Fruit fly (Drosophila melanogaster): ENCODE data around the gene CG31368.

Gene CG31368

dm6 chr3R:11859103-11859502, 23.5 kb upstream of the CG31368 start:
- TF ChIP-seq Bgb (GFP tag; IDR thresholded peaks at IDR 0.05; ENCODE audit: partially characterized antibody) (no peak), bsh (GFP tag; optimal IDR thresholded peaks at IDR 0.05) (peak in 1 of 2 experiments; percentile 38), jigr1 (GFP tag; IDR thresholded peaks at IDR 0.05) (no peak), CG12219 (GFP tag; optimal IDR thresholded peaks at IDR 0.05) (no peak), E2f1 (GFP tag; IDR thresholded peaks at IDR 0.05) (0 out of 2 replicates have a peak, but pooled peaks have one; percentile 15), scrt (GFP tag; optimal IDR thresholded peaks at IDR 0.05) (no peak), nom (GFP tag; optimal IDR thresholded peaks at IDR 0.05) (peak; percentile 83), Drgx (GFP tag; IDR thresholded peaks at IDR 0.05) (0 out of 2 replicates have a peak, but pooled peaks have one; percentile 26)

dm6 chr3R:11859534-11860254, 22.9 kb upstream of the CG31368 start:
- TF ChIP-seq abd-A (tag; optimal IDR thresholded peaks at IDR 0.05) (no peak), CG5180 (GFP tag; optimal IDR thresholded peaks at IDR 0.05) (no peak), bsh (GFP tag; optimal IDR thresholded peaks at IDR 0.05) (peak in 1 of 2 experiments; percentile 41), nom (GFP tag; optimal IDR thresholded peaks at IDR 0.05) (peak; percentile 63), CG3065 (GFP tag; optimal IDR thresholded peaks at IDR 0.05) (no peak)

dm6 chr3R:11865132-11865531, 17.5 kb upstream of the CG31368 start:
- TF ChIP-seq gfzf (GFP tag; optimal IDR thresholded peaks at IDR 0.05) (no peak), CG18476 (GFP tag; optimal IDR thresholded peaks at IDR 0.05) (no peak), peb (GFP tag; IDR thresholded peaks at IDR 0.05) (no peak), pfk (GFP tag; optimal IDR thresholded peaks at IDR 0.05) (no peak), Oaz (GFP tag; IDR thresholded peaks at IDR 0.05) (no peak), CG5180 (GFP tag; optimal IDR thresholded peaks at IDR 0.05) (peak; percentile 10), Drgx (GFP tag; IDR thresholded peaks at IDR 0.05) (peak; percentile 32; the same call in 1 of the 2 replicates), bsh (GFP tag; optimal IDR thresholded peaks at IDR 0.05) (peak in 1 of 2 experiments; percentile 39), mirr (GFP tag; optimal IDR thresholded peaks at IDR 0.05) (no peak), gce (GFP tag; IDR thresholded peaks at IDR 0.05) (no peak), nom (GFP tag; optimal IDR thresholded peaks at IDR 0.05) (peak; percentile 88), chn (GFP tag; optimal IDR thresholded peaks at IDR 0.05) (no peak)

dm6 chr3R:11868562-11868961, 14.0 kb upstream of the CG31368 start:
- no peak for TF ChIP-seq CG18599 (GFP tag; optimal IDR thresholded peaks at IDR 0.05)
- peak; percentile 17; the same call in 1 of the 2 replicates for TF ChIP-seq vvl (GFP tag; IDR thresholded peaks at IDR 0.05)
- no peak for TF ChIP-seq CG3995 (GFP tag; optimal IDR thresholded peaks at IDR 0.05)
- no peak for TF ChIP-seq jumu (GFP tag; optimal IDR thresholded peaks at IDR 0.05)
- TF ChIP-seq CG17385 (GFP tag; optimal IDR thresholded peaks at IDR 0.05), result no peak
- no peak for TF ChIP-seq Ravus (GFP tag; IDR thresholded peaks at IDR 0.05)
- no peak for TF ChIP-seq bigmax (GFP tag; optimal IDR thresholded peaks at IDR 0.05)
- TF ChIP-seq gsb-n (tag; optimal IDR thresholded peaks at IDR 0.05), result no peak
- no peak for TF ChIP-seq exex (tag; optimal IDR thresholded peaks at IDR 0.05)
- no peak for TF ChIP-seq Hr51 (GFP tag; optimal IDR thresholded peaks at IDR 0.05)
- no peak for TF ChIP-seq CG3065 (GFP tag; optimal IDR thresholded peaks at IDR 0.05)
- peak; percentile 28 for TF ChIP-seq lbe (GFP tag; optimal IDR thresholded peaks at IDR 0.05)
- TF ChIP-seq chinmo (GFP tag; IDR thresholded peaks at IDR 0.05; ENCODE audit: partially characterized antibody), result 0 out of 4 replicates have a peak, but pooled peaks have one; percentile 53
- no peak for TF ChIP-seq Pdp1 (GFP tag; optimal IDR thresholded peaks at IDR 0.05)
- no peak for TF ChIP-seq mld (GFP tag; IDR thresholded peaks at IDR 0.05; ENCODE audit: partially characterized antibody)
- peak; percentile 72 for TF ChIP-seq CG5180 (GFP tag; optimal IDR thresholded peaks at IDR 0.05)
- TF ChIP-seq Ptx1 (GFP tag; IDR thresholded peaks at IDR 0.05), result no peak
- TF ChIP-seq crol (GFP tag; IDR thresholded peaks at IDR 0.05), result peak; percentile 20; the same call in 1 of the 2 replicates
- no peak for TF ChIP-seq CrebB (tag; optimal IDR thresholded peaks at IDR 0.05)
- no peak for TF ChIP-seq CG14965 (GFP tag; optimal IDR thresholded peaks at IDR 0.05; ENCODE audit: borderline replicate concordance)
- peak; percentile 58 for TF ChIP-seq cg (GFP tag; optimal IDR thresholded peaks at IDR 0.05)
- TF ChIP-seq sd (tag; optimal IDR thresholded peaks at IDR 0.05), result no peak
- no peak for TF ChIP-seq vnd (GFP tag; IDR thresholded peaks at IDR 0.05; ENCODE audit: partially characterized antibody)
- no peak for TF ChIP-seq Awh (GFP tag; IDR thresholded peaks at IDR 0.05)
- no peak for TF ChIP-seq pros (GFP tag; optimal IDR thresholded peaks at IDR 0.05)

All from whole organism, embryonic.